Fruit fly (Drosophila melanogaster) whole organism, embryonic: ENCODE results near the gene CG34148.
A peak's percentile ranks its signal among the peaks of the same experiment; 100 is the strongest.

ENCODE experiments used
- Asciz ChIP-seq: fragments of 200-800 bp; sonication (Bioruptor generic); optimal IDR thresholded peaks from 2 replicates; lab custom pipeline; 2017; ENCODE audit warnings: missing biosample characterization, mild to moderate bottlenecking, missing genetic modification characterization, missing genetic modification reagents
- Atf-2 ChIP-seq: fragments of 200-800 bp; sonication (Bioruptor generic); optimal IDR thresholded peaks from 2 replicates; lab custom pipeline; 2016; ENCODE audit warnings: missing biosample characterization, missing genetic modification characterization
- B-H1 ChIP-seq: fragments of 200-800 bp; sonication (Bioruptor generic); IDR thresholded peaks from 3 replicates; pipeline ENCODE4 v1.3.6; 2022; ENCODE audit warnings: missing biosample characterization, missing genetic modification characterization
- CG10209 ChIP-seq: fragments of 200-800 bp; sonication (Bioruptor generic); optimal IDR thresholded peaks from 3 replicates; lab custom pipeline; 2017; ENCODE audit warnings: missing biosample characterization, mild to moderate bottlenecking, missing genetic modification characterization, missing genetic modification reagents
- CG10565 ChIP-seq: fragments of 200-800 bp; sonication (Bioruptor generic); optimal IDR thresholded peaks from 3 replicates; lab custom pipeline; 2016; ENCODE audit warnings: missing biosample characterization, mild to moderate bottlenecking, missing genetic modification characterization
- CG12299 ChIP-seq: fragments of 200-800 bp; sonication (Bioruptor generic); optimal IDR thresholded peaks from 2 replicates; lab custom pipeline; 2018; ENCODE audit warnings: missing biosample characterization, mild to moderate bottlenecking, missing genetic modification characterization
- CG13123 ChIP-seq: fragments of 200-800 bp; sonication (Bioruptor generic); optimal IDR thresholded peaks from 2 replicates; lab custom pipeline; 2016; ENCODE audit warnings: missing biosample characterization, missing genetic modification characterization
- CG13287 ChIP-seq: fragments of 200-800 bp; sonication (Bioruptor generic); IDR thresholded peaks from 2 replicates; pipeline ENCODE4 v1.3.6; 2022; ENCODE audit warnings: missing biosample characterization, missing genetic modification characterization; ENCODE audit not compliant: partially characterized antibody
- CG15696 ChIP-seq: fragments of 200-800 bp; sonication (Bioruptor generic); optimal IDR thresholded peaks from 2 replicates; lab custom pipeline; 2019; ENCODE audit warnings: missing biosample characterization, mild to moderate bottlenecking, missing genetic modification characterization, moderate library complexity
- CG18619 ChIP-seq: fragments of 200-800 bp; sonication (Bioruptor generic); optimal IDR thresholded peaks from 3 replicates; lab custom pipeline; 2017; ENCODE audit warnings: missing biosample characterization, mild to moderate bottlenecking, missing genetic modification characterization
- CG2889 ChIP-seq: fragments of 200-800 bp; sonication (Bioruptor generic); IDR thresholded peaks from 3 replicates; pipeline ENCODE4 v1.3.6; 2022; ENCODE audit warnings: missing biosample characterization, missing genetic modification characterization
- CG30020 ChIP-seq: fragments of 200-800 bp; optimal IDR thresholded peaks from 2 replicates; lab custom pipeline; 2019; ENCODE audit warnings: missing biosample characterization, mild to moderate bottlenecking, missing genetic modification characterization, moderate library complexity
- CG31224 ChIP-seq: fragments of 200-800 bp; sonication (Bioruptor generic); IDR thresholded peaks from 2 replicates; pipeline ENCODE4 v1.3.6; 2022; ENCODE audit warnings: missing biosample characterization, missing genetic modification characterization
- CG3838 ChIP-seq: fragments of 200-800 bp; sonication (Bioruptor generic); optimal IDR thresholded peaks from 3 replicates; lab custom pipeline; 2016; ENCODE audit warnings: missing biosample characterization, missing genetic modification characterization
- CG3847 ChIP-seq: fragments of 200-800 bp; sonication (Bioruptor generic); IDR thresholded peaks from 2 replicates; pipeline ENCODE4 v1.3.6; 2022; ENCODE audit warnings: missing biosample characterization, missing genetic modification characterization
- CG43689 ChIP-seq: fragments of 200-800 bp; sonication (Bioruptor generic); IDR thresholded peaks from 2 replicates; pipeline ENCODE4 v1.3.6; 2022; ENCODE audit warnings: missing biosample characterization, missing genetic modification characterization
- CG8089 ChIP-seq: fragments of 200-800 bp; sonication (Bioruptor generic); optimal IDR thresholded peaks from 3 replicates; lab custom pipeline; 2016; ENCODE audit warnings: missing biosample characterization, missing genetic modification characterization
- CG8359 ChIP-seq: fragments of 200-800 bp; sonication (Bioruptor generic); optimal IDR thresholded peaks from 2 replicates; lab custom pipeline; 2017; ENCODE audit warnings: missing biosample characterization, mild to moderate bottlenecking, missing genetic modification characterization, borderline replicate concordance
- CG8478 ChIP-seq: fragments of >200 bp; optimal IDR thresholded peaks from 2 replicates; lab custom pipeline; 2018
- Dip2 ChIP-seq: fragments of 200-800 bp; sonication (Bioruptor generic); IDR thresholded peaks from 2 replicates; pipeline ENCODE4 v1.3.6; 2022; ENCODE audit warnings: missing biosample characterization, missing genetic modification characterization
- Dref ChIP-seq: fragments of 200-800 bp; sonication (Bioruptor generic); IDR thresholded peaks from 2 replicates; pipeline ENCODE4 v1.3.6; 2022; ENCODE audit warnings: missing biosample characterization, missing genetic modification characterization
- Ets97D ChIP-seq: fragments of 200-800 bp; sonication (Bioruptor generic); optimal IDR thresholded peaks from 3 replicates; lab custom pipeline; 2016; ENCODE audit warnings: missing biosample characterization, missing genetic modification characterization
- Fer2 ChIP-seq: fragments of 200-800 bp; sonication (Bioruptor generic); optimal IDR thresholded peaks from 2 replicates; lab custom pipeline; 2018; ENCODE audit warnings: missing biosample characterization, mild to moderate bottlenecking, missing genetic modification characterization, moderate library complexity
- GATAe ChIP-seq: fragments of 200-800 bp; sonication (Bioruptor generic); conservative IDR thresholded peaks from 2 replicates; pipeline ENCODE4 v1.3.6; 2022; ENCODE audit warnings: missing biosample characterization, missing genetic modification characterization
- Hr39 ChIP-seq: fragments of >200 bp; optimal IDR thresholded peaks from 2 replicates; lab custom pipeline; 2017
- Hsf ChIP-seq: fragments of 200-800 bp; sonication (Bioruptor generic); optimal IDR thresholded peaks from 3 replicates; lab custom pipeline; 2016; ENCODE audit warnings: missing biosample characterization, missing genetic modification characterization
- Kr ChIP-seq: fragments of 200-800 bp; sonication (Bioruptor generic); optimal IDR thresholded peaks from 2 replicates; lab custom pipeline; 2017; ENCODE audit warnings: missing biosample characterization, mild to moderate bottlenecking, missing genetic modification characterization
- Lim3 ChIP-seq: fragments of 200-800 bp; sonication (Bioruptor generic); IDR thresholded peaks from 2 replicates; pipeline ENCODE4 v1.3.6; 2022; ENCODE audit warnings: missing biosample characterization, missing genetic modification characterization
- Mad ChIP-seq: fragments of 200-800 bp; sonication (Bioruptor generic); optimal IDR thresholded peaks from 2 replicates; lab custom pipeline; 2016; ENCODE audit warnings: missing biosample characterization, missing genetic modification characterization
- Max ChIP-seq: fragments of 200-800 bp; sonication (Bioruptor generic); optimal IDR thresholded peaks from 2 replicates; lab custom pipeline; 2016; ENCODE audit warnings: missing biosample characterization, mild to moderate bottlenecking, missing genetic modification characterization
- NK7.1 ChIP-seq: fragments of 200-800 bp; sonication (Bioruptor generic); optimal IDR thresholded peaks from 3 replicates; lab custom pipeline; 2016; ENCODE audit warnings: missing biosample characterization, missing genetic modification characterization
- Poxn ChIP-seq: fragments of 200-800 bp; sonication (Bioruptor generic); IDR thresholded peaks from 2 replicates; pipeline ENCODE4 v1.3.6; 2022; ENCODE audit warnings: missing biosample characterization, missing genetic modification characterization
- Rfx ChIP-seq: fragments of 200-800 bp; sonication (Bioruptor generic); IDR thresholded peaks from 2 replicates; pipeline ENCODE4 v1.3.6; 2022; ENCODE audit warnings: missing biosample characterization, missing genetic modification characterization
- Scr ChIP-seq: fragments of 200-800 bp; sonication (Bioruptor generic); IDR thresholded peaks from 2 replicates; pipeline ENCODE4 v1.3.6; 2022; ENCODE audit warnings: missing biosample characterization, missing genetic modification characterization; ENCODE audit not compliant: partially characterized antibody
- bbx ChIP-seq: fragments of 200-800 bp; sonication (Bioruptor generic); IDR thresholded peaks from 2 replicates; pipeline ENCODE4 v1.3.6; 2022; ENCODE audit warnings: missing biosample characterization, missing genetic modification characterization; ENCODE audit not compliant: partially characterized antibody
- cato ChIP-seq: fragments of 200-800 bp; sonication (Bioruptor generic); optimal IDR thresholded peaks from 2 replicates; lab custom pipeline; 2016; ENCODE audit warnings: missing biosample characterization, missing genetic modification characterization, borderline replicate concordance
- cwo ChIP-seq: fragments of 200-800 bp; sonication (Bioruptor generic); optimal IDR thresholded peaks from 3 replicates; lab custom pipeline; 2017; ENCODE audit warnings: missing biosample characterization, missing genetic modification characterization, mild to moderate bottlenecking, moderate library complexity, missing genetic modification reagents
- dmrt11E ChIP-seq: fragments of 200-800 bp; sonication (Bioruptor generic); optimal IDR thresholded peaks from 3 replicates; lab custom pipeline; 2018; ENCODE audit warnings: missing biosample characterization, mild to moderate bottlenecking, missing genetic modification characterization, moderate library complexity
- ems ChIP-seq: fragments of 200-800 bp; sonication (Bioruptor generic); optimal IDR thresholded peaks from 3 replicates; lab custom pipeline; 2016; ENCODE audit warnings: missing biosample characterization, missing genetic modification characterization
- esg ChIP-seq: fragments of 200-800 bp; sonication (Bioruptor generic); conservative IDR thresholded peaks from 2 replicates; pipeline ENCODE4 v1.3.6; 2022; ENCODE audit warnings: missing biosample characterization, missing genetic modification characterization
- fd64A ChIP-seq: fragments of 200-800 bp; sonication (Bioruptor generic); optimal IDR thresholded peaks from 3 replicates; lab custom pipeline; 2018; ENCODE audit warnings: missing biosample characterization, mild to moderate bottlenecking, missing genetic modification characterization
- fru ChIP-seq: fragments of >200 bp; optimal IDR thresholded peaks from 2 replicates; lab custom pipeline; 2017
- gcm2 ChIP-seq: fragments of 200-800 bp; sonication (Bioruptor generic); optimal IDR thresholded peaks from 2 replicates; lab custom pipeline; 2016; ENCODE audit warnings: missing biosample characterization, missing genetic modification characterization
- hbn ChIP-seq: fragments of 200-800 bp; sonication (Bioruptor generic); IDR thresholded peaks from 2 replicates; pipeline ENCODE4 v1.3.6; 2022; ENCODE audit warnings: missing biosample characterization, missing genetic modification characterization; ENCODE audit not compliant: partially characterized antibody
- ind ChIP-seq: fragments of 200-800 bp; sonication (Bioruptor generic); optimal IDR thresholded peaks from 3 replicates; lab custom pipeline; 2016; ENCODE audit warnings: missing biosample characterization, missing genetic modification characterization
- lab ChIP-seq: fragments of 200-800 bp; sonication (Bioruptor generic); optimal IDR thresholded peaks from 3 replicates; lab custom pipeline; 2017; ENCODE audit warnings: missing biosample characterization, missing genetic modification characterization, mild to moderate bottlenecking, moderate library complexity, missing genetic modification reagents
- phol ChIP-seq: fragments of 200-800 bp; sonication (Bioruptor generic); optimal IDR thresholded peaks from 3 replicates; lab custom pipeline; 2018; ENCODE audit warnings: missing biosample characterization, mild to moderate bottlenecking, missing genetic modification characterization, moderate library complexity
- slbo ChIP-seq: fragments of 200-800 bp; sonication (Bioruptor generic); IDR thresholded peaks from 2 replicates; pipeline ENCODE4 v1.3.6; 2022; ENCODE audit warnings: missing biosample characterization, missing genetic modification characterization
- slp2 ChIP-seq: fragments of 200-800 bp; sonication (Bioruptor generic); optimal IDR thresholded peaks from 2 replicates; lab custom pipeline; 2016; ENCODE audit warnings: missing biosample characterization, missing genetic modification characterization
- sqz ChIP-seq: fragments of 200-800 bp; sonication (Bioruptor generic); optimal IDR thresholded peaks from 3 replicates; lab custom pipeline; 2018; ENCODE audit warnings: missing biosample characterization, mild to moderate bottlenecking, missing genetic modification characterization
- tll ChIP-seq, 2 experiments: fragments of 200-800 bp in 1 of 2; fragments of >200 bp in 1 of 2; sonication (Bioruptor generic) in 1 of 2; optimal IDR thresholded peaks; 2 replicates each; lab custom pipeline; 2017 to 2019; ENCODE audit warnings: missing biosample characterization in 2 of 2, missing genetic modification characterization in 2 of 2, mild to moderate bottlenecking in 1 of 2, moderate library complexity in 1 of 2
- z ChIP-seq: fragments of 200-800 bp; sonication (Bioruptor generic); IDR thresholded peaks from 3 replicates; pipeline ENCODE4 v1.3.6; 2022; ENCODE audit warnings: missing biosample characterization, missing genetic modification characterization

Gene CG34148

DNA sequence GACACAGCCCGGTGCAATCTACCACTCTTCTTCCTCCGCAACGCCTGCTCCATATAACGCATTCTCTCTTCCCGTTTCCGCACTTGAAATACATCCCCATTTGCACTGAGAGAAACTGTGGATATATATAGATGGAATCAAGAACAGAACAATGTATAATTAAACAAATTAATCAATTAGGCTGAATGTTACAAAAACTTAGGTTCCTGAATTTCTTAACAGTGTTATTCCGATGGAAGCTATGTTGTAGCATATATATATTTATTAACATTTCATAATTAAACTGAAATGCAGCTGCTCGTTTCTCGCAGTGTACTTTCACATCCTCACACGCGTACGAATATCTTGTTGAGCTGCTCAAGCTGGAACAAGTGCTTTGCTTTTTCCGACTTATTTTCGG lies 19.0 kb downstream of the CG34148 start (continued):
- TF ChIP-seq CG3847 (GFP tag; lab: Robert Waterston, UW) = 0 out of 2 replicates have a peak, but pooled peaks have one; percentile 29
- TF ChIP-seq CG13287 (GFP tag; lab: Robert Waterston, UW) = no peak
- peak; percentile 41 for TF ChIP-seq CG10209
- TF ChIP-seq Dip2 (GFP tag; lab: Robert Waterston, UW) = no peak
- no peak for TF ChIP-seq Rfx (GFP tag; lab: Robert Waterston, UW)
- no peak for TF ChIP-seq fru
- TF ChIP-seq tll (GFP tag; optimal IDR thresholded peaks at IDR 0.05; lab: Kevin White, UChicago) = no peak
- peak; percentile 46 for TF ChIP-seq Asciz (GFP tag; lab: Kevin White, UChicago)
- no peak for TF ChIP-seq hbn (GFP tag; lab: Robert Waterston, UW)
- TF ChIP-seq ems (GFP tag; lab: Kevin White, UChicago) = no peak
- TF ChIP-seq fd64A (GFP tag; lab: Kevin White, UChicago) = no peak
- no peak for TF ChIP-seq NK7.1
- TF ChIP-seq slbo (GFP tag; lab: Robert Waterston, UW) = no peak
- peak; percentile 63 for TF ChIP-seq phol
- TF ChIP-seq Scr = no peak
- no peak for TF ChIP-seq Kr
- TF ChIP-seq esg = no peak; the same call in 1 of the 2 replicates
- TF ChIP-seq Hsf (GFP tag; lab: Kevin White, UChicago) = peak; percentile 41
- TF ChIP-seq CG15696 (tag; lab: Kevin White, UChicago) = peak; percentile 62
- peak; percentile 39 for TF ChIP-seq Atf-2 (GFP tag; lab: Kevin White, UChicago)
- TF ChIP-seq slp2 (GFP tag; lab: Kevin White, UChicago) = no peak
- no peak for TF ChIP-seq CG3838 (GFP tag; lab: Kevin White, UChicago)
- no peak for TF ChIP-seq CG12299 (tag; lab: Kevin White, UChicago)
- TF ChIP-seq CG2889 = no peak
- no peak for TF ChIP-seq Ets97D
- no peak for TF ChIP-seq CG8478 (lab: Kevin White, UChicago)
- no peak for TF ChIP-seq CG8089
- TF ChIP-seq z = no peak
- TF ChIP-seq CG10565 (GFP tag; lab: Kevin White, UChicago) = no peak
- TF ChIP-seq cato (GFP tag; lab: Kevin White, UChicago) = no peak
- no peak for TF ChIP-seq GATAe (GFP tag; lab: Robert Waterston, UW)
- TF ChIP-seq bbx (GFP tag; lab: Robert Waterston, UW) = no peak
- TF ChIP-seq cwo (GFP tag; lab: Kevin White, UChicago) = no peak
- TF ChIP-seq Max (GFP tag; lab: Kevin White, UChicago) = peak; percentile 19
- TF ChIP-seq CG13123 (GFP tag; lab: Kevin White, UChicago) = no peak
- TF ChIP-seq gcm2 = no peak
- TF ChIP-seq Fer2 (tag; lab: Kevin White, UChicago) = no peak
- no peak for TF ChIP-seq Poxn (GFP tag; lab: Robert Waterston, UW)
- no peak for TF ChIP-seq lab (GFP tag; lab: Kevin White, UChicago)
- TF ChIP-seq CG31224 (GFP tag; lab: Robert Waterston, UW) = no peak
- TF ChIP-seq CG43689 (GFP tag; lab: Robert Waterston, UW) = no peak
- TF ChIP-seq sqz (GFP tag; lab: Kevin White, UChicago) = peak; percentile 22
- TF ChIP-seq Dref (GFP tag; lab: Robert Waterston, UW) = no peak
- peak; percentile 21 for TF ChIP-seq CG8359 (GFP tag; lab: Kevin White, UChicago)
- TF ChIP-seq Hr39 = no peak
- no peak for TF ChIP-seq Lim3
- peak; percentile 1 for TF ChIP-seq ind
- no peak for TF ChIP-seq CG30020 (tag; lab: Kevin White, UChicago)
- peak; percentile 38 for TF ChIP-seq CG18619 (GFP tag; lab: Kevin White, UChicago)
- TF ChIP-seq B-H1 = no peak
- peak; percentile 30 for TF ChIP-seq Mad (GFP tag; lab: Kevin White, UChicago)
- TF ChIP-seq dmrt11E (tag; lab: Kevin White, UChicago) = peak; percentile 85
